Worm (Caenorhabditis elegans): ENCODE data around the gene C50D2.2.

DNA sequence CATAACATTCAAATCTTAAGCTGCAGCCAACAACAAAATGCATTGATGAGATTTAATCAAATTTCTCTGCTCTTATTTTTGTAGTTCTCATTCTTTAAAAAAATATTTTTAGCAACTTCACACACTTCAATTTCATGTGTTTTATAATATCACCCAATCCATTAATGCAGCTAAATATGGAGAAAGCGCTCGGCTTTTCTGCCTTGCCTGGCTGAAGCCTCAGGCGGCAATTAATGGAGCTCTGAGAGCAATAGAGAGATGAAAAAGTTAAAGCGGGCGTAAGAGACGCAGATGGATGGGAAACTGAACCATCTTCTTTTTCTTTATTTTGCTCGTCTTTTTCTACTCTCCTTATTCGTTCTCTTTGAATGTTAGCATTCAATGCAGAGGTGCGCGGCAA, 1.3 kb upstream of the C50D2.2 start:
- no peak for TF ChIP-seq lin-11 (tag; optimal IDR thresholded peaks at IDR 0.05)
- TF ChIP-seq pha-4 (tag; optimal IDR thresholded peaks at IDR 0.05): no peak
- TF ChIP-seq hlh-6 (tag; optimal IDR thresholded peaks at IDR 0.05): no peak
- TF ChIP-seq nhr-11 (tag; optimal IDR thresholded peaks at IDR 0.05): no peak

Data from whole organism, late embryonic.